Comparison of ENCODE assay signal across 1 fruit fly cellular context in genomic region chr3L:19635478-19635996, dm6.
TF ChIP-seq lines count a peak whose summit lies in the region.

Gene wnd, minus strand, starts transcription at chr3L:19635783.

TF ChIP-seq in whole organism, embryonic, 481 proteins besides CTCF, POLR2A, EP300 and RAD21 (continued from another document):
- TF ChIP-seq CG13624 (GFP tag; optimal IDR thresholded peaks at IDR 0.05; lab: Kevin White, UChicago), result no peak
- no peak for TF ChIP-seq kah (GFP tag; optimal IDR thresholded peaks at IDR 0.05; lab: Kevin White, UChicago)
- no peak for TF ChIP-seq Dbx (GFP tag; IDR thresholded peaks at IDR 0.05; lab: Robert Waterston, UW)
- TF ChIP-seq prd (optimal IDR thresholded peaks at IDR 0.05; lab: Kevin White, UChicago), result no peak
- TF ChIP-seq prd (GFP tag; IDR thresholded peaks at IDR 0.05; lab: Robert Waterston, UW), result no peak
- TF ChIP-seq CG6254 (GFP tag; optimal IDR thresholded peaks at IDR 0.05; lab: Kevin White, UChicago), result peak; percentile 29
- peak; percentile 48 for TF ChIP-seq Med (GFP tag; lab: Kevin White, UChicago)
- peak; percentile 18 for TF ChIP-seq CG13894 (tag; optimal IDR thresholded peaks at IDR 0.05; lab: Kevin White, UChicago)
- no peak for TF ChIP-seq h (optimal IDR thresholded peaks at IDR 0.05; lab: Kevin White, UChicago)
- TF ChIP-seq vvl (GFP tag; IDR thresholded peaks at IDR 0.05; lab: Robert Waterston, UW), result peak; percentile 47; the same call in 1 of the 2 replicates
- peak; percentile 46; the same call in 1 of the 3 replicates for TF ChIP-seq ci (GFP tag; IDR thresholded peaks at IDR 0.05; lab: Robert Waterston, UW)
- no peak for TF ChIP-seq CG8359 (GFP tag; optimal IDR thresholded peaks at IDR 0.05; lab: Kevin White, UChicago; ENCODE audit: borderline replicate concordance)
- TF ChIP-seq Jarid2 (GFP tag; optimal IDR thresholded peaks at IDR 0.05; lab: Kevin White, UChicago), result peak; percentile 78
- peak; percentile 53 for TF ChIP-seq pros (GFP tag; optimal IDR thresholded peaks at IDR 0.05; lab: Kevin White, UChicago)
- TF ChIP-seq Meics (GFP tag; optimal IDR thresholded peaks at IDR 0.05; lab: Kevin White, UChicago), result no peak
- TF ChIP-seq CG11695 (GFP tag; IDR thresholded peaks at IDR 0.05; lab: Robert Waterston, UW), result 0 out of 3 replicates have a peak, but pooled peaks have one; percentile 48
- TF ChIP-seq Fer1 (GFP tag; optimal IDR thresholded peaks at IDR 0.05; lab: Kevin White, UChicago), result no peak
- peak; percentile 47; the same call in 1 of the 2 replicates for TF ChIP-seq CG13287 (GFP tag; IDR thresholded peaks at IDR 0.05; lab: Robert Waterston, UW; ENCODE audit: partially characterized antibody)
- TF ChIP-seq CG8290 (GFP tag; optimal IDR thresholded peaks at IDR 0.05; lab: Kevin White, UChicago), result no peak
- TF ChIP-seq CG8290 (tag; optimal IDR thresholded peaks at IDR 0.05; lab: Kevin White, UChicago), result no peak
- no peak for TF ChIP-seq chn (GFP tag; optimal IDR thresholded peaks at IDR 0.05; lab: Kevin White, UChicago)
- TF ChIP-seq CG12744 (GFP tag; optimal IDR thresholded peaks at IDR 0.05; lab: Kevin White, UChicago), result no peak
- TF ChIP-seq Deaf1 (tag; optimal IDR thresholded peaks at IDR 0.05; lab: Kevin White, UChicago), result peak; percentile 21
- peak; percentile 44; the same call in 1 of the 2 replicates for TF ChIP-seq CG32532 (GFP tag; IDR thresholded peaks at IDR 0.05; lab: Robert Waterston, UW)
- 0 out of 4 replicates have a peak, but pooled peaks have one; percentile 36 for TF ChIP-seq Dll (GFP tag; IDR thresholded peaks at IDR 0.05; lab: Robert Waterston, UW; ENCODE audit: partially characterized antibody)
- TF ChIP-seq hbn (GFP tag; IDR thresholded peaks at IDR 0.05; lab: Robert Waterston, UW; ENCODE audit: partially characterized antibody), result peak; percentile 41; the same call in 1 of the 2 replicates
- no peak for TF ChIP-seq esg (GFP tag; conservative IDR thresholded peaks at IDR 0.05; lab: Robert Waterston, UW)
- no peak for TF ChIP-seq CG18764 (GFP tag; optimal IDR thresholded peaks at IDR 0.05; lab: Kevin White, UChicago)
- TF ChIP-seq CG31388 (GFP tag; optimal IDR thresholded peaks at IDR 0.05; lab: Kevin White, UChicago), result no peak
- TF ChIP-seq lbe (GFP tag; optimal IDR thresholded peaks at IDR 0.05; lab: Kevin White, UChicago), result no peak
- no peak for TF ChIP-seq vnd (GFP tag; IDR thresholded peaks at IDR 0.05; lab: Robert Waterston, UW; ENCODE audit: partially characterized antibody)
- peak; percentile 38; the same call in 1 of the 3 replicates for TF ChIP-seq so (GFP tag; IDR thresholded peaks at IDR 0.05; lab: Robert Waterston, UW)
- TF ChIP-seq yki (optimal IDR thresholded peaks at IDR 0.05; lab: Kevin White, UChicago), result peak; percentile 62
- peak; percentile 54; the same call in 1 of the 2 replicates for TF ChIP-seq bbx (GFP tag; IDR thresholded peaks at IDR 0.05; lab: Robert Waterston, UW; ENCODE audit: partially characterized antibody)
- no peak for TF ChIP-seq jing (GFP tag; optimal IDR thresholded peaks at IDR 0.05; lab: Kevin White, UChicago)
- no peak for TF ChIP-seq Abd-B (GFP tag; optimal IDR thresholded peaks at IDR 0.05; lab: Kevin White, UChicago)
- no peak for TF ChIP-seq peb (GFP tag; IDR thresholded peaks at IDR 0.05; lab: Robert Waterston, UW)
- no peak for TF ChIP-seq CG7987 (GFP tag; optimal IDR thresholded peaks at IDR 0.05; lab: Kevin White, UChicago)
- TF ChIP-seq hkb (optimal IDR thresholded peaks at IDR 0.05; lab: Kevin White, UChicago), result no peak
- TF ChIP-seq hkb (GFP tag; IDR thresholded peaks at IDR 0.05; lab: Robert Waterston, UW), result peak; percentile 47; the same call in 1 of the 2 replicates
- no peak for TF ChIP-seq Sox102F (GFP tag; optimal IDR thresholded peaks at IDR 0.05; lab: Kevin White, UChicago)
- TF ChIP-seq tna (GFP tag; IDR thresholded peaks at IDR 0.05; lab: Robert Waterston, UW; ENCODE audit: partially characterized antibody), result no peak
- no peak for TF ChIP-seq sens-2 (GFP tag; IDR thresholded peaks at IDR 0.05; lab: Robert Waterston, UW)
- no peak for TF ChIP-seq Sry-β (GFP tag; optimal IDR thresholded peaks at IDR 0.05; lab: Kevin White, UChicago)
- TF ChIP-seq rib (GFP tag; IDR thresholded peaks at IDR 0.05; lab: Robert Waterston, UW), result no peak
- TF ChIP-seq abd-A (tag; optimal IDR thresholded peaks at IDR 0.05; lab: Kevin White, UChicago), result no peak
- TF ChIP-seq CHES-1-like (GFP tag; optimal IDR thresholded peaks at IDR 0.05; lab: Kevin White, UChicago), result no peak
- TF ChIP-seq salm (tag; optimal IDR thresholded peaks at IDR 0.05; lab: Kevin White, UChicago), result no peak
- no peak for TF ChIP-seq CG10431 (GFP tag; optimal IDR thresholded peaks at IDR 0.05; lab: Kevin White, UChicago)
- no peak for TF ChIP-seq Spps (tag; optimal IDR thresholded peaks at IDR 0.05; lab: Kevin White, UChicago)
- no peak for TF ChIP-seq ind (GFP tag; optimal IDR thresholded peaks at IDR 0.05; lab: Kevin White, UChicago)
- TF ChIP-seq CG10543 (GFP tag; optimal IDR thresholded peaks at IDR 0.05; lab: Kevin White, UChicago), result peak; percentile 0
- no peak for TF ChIP-seq CG3065 (GFP tag; optimal IDR thresholded peaks at IDR 0.05; lab: Kevin White, UChicago)
- TF ChIP-seq slp2 (GFP tag; optimal IDR thresholded peaks at IDR 0.05; lab: Kevin White, UChicago), result no peak
- TF ChIP-seq p53 (GFP tag; optimal IDR thresholded peaks at IDR 0.05; lab: Kevin White, UChicago), result peak; percentile 100
- peak; percentile 23 for TF ChIP-seq nom (GFP tag; optimal IDR thresholded peaks at IDR 0.05; lab: Kevin White, UChicago)
- TF ChIP-seq CG7963 (GFP tag; IDR thresholded peaks at IDR 0.05; lab: Robert Waterston, UW; ENCODE audit: partially characterized antibody), result no peak
- TF ChIP-seq ERR (GFP tag; optimal IDR thresholded peaks at IDR 0.05; lab: Kevin White, UChicago), result no peak
- no peak for TF ChIP-seq Hr3 (GFP tag; optimal IDR thresholded peaks at IDR 0.05; lab: Kevin White, UChicago)
- TF ChIP-seq CG11723 (GFP tag; optimal IDR thresholded peaks at IDR 0.05; lab: Kevin White, UChicago), result no peak
- no peak for TF ChIP-seq Lim3 (GFP tag; IDR thresholded peaks at IDR 0.05; lab: Robert Waterston, UW)
- TF ChIP-seq HLHmδ (GFP tag; optimal IDR thresholded peaks at IDR 0.05; lab: Kevin White, UChicago), result peak; percentile 30
- TF ChIP-seq CG13296 (GFP tag; optimal IDR thresholded peaks at IDR 0.05; lab: Kevin White, UChicago), result no peak
- peak; percentile 37 for TF ChIP-seq CG6765 (GFP tag; optimal IDR thresholded peaks at IDR 0.05; lab: Kevin White, UChicago)
- no peak for TF ChIP-seq pita (GFP tag; optimal IDR thresholded peaks at IDR 0.05; lab: Kevin White, UChicago)
- TF ChIP-seq wek (GFP tag; optimal IDR thresholded peaks at IDR 0.05; lab: Kevin White, UChicago), result no peak
- no peak for TF ChIP-seq pan (optimal IDR thresholded peaks at IDR 0.05; lab: Kevin White, UChicago)
- peak in 1 of 2 experiments; percentile 6 for TF ChIP-seq pan (GFP tag; optimal IDR thresholded peaks at IDR 0.05 in 1 of 2, IDR thresholded peaks at IDR 0.05 in 1 of 2)
- no peak for TF ChIP-seq CG7839 (tag; optimal IDR thresholded peaks at IDR 0.05; lab: Kevin White, UChicago)
- TF ChIP-seq CG9609 (GFP tag; optimal IDR thresholded peaks at IDR 0.05; lab: Kevin White, UChicago), result no peak
- TF ChIP-seq NfI (GFP tag; optimal IDR thresholded peaks at IDR 0.05; lab: Kevin White, UChicago), result no peak
- TF ChIP-seq Eip74EF (GFP tag; optimal IDR thresholded peaks at IDR 0.05; lab: Kevin White, UChicago), result peak in 1 of 2 experiments; percentile 2
- TF ChIP-seq ewg (GFP tag; optimal IDR thresholded peaks at IDR 0.05; lab: Kevin White, UChicago), result peak; percentile 99
- no peak for TF ChIP-seq CoRest (tag; optimal IDR thresholded peaks at IDR 0.05; lab: Kevin White, UChicago)
- peak; percentile 90 for TF ChIP-seq CG4360 (GFP tag; IDR thresholded peaks at IDR 0.05; lab: Robert Waterston, UW)
- no peak for TF ChIP-seq trem (tag; optimal IDR thresholded peaks at IDR 0.05; lab: Kevin White, UChicago)
- TF ChIP-seq sqz (GFP tag; optimal IDR thresholded peaks at IDR 0.05; lab: Kevin White, UChicago), result peak; percentile 14
- no peak for TF ChIP-seq HLH54F (GFP tag; optimal IDR thresholded peaks at IDR 0.05; lab: Kevin White, UChicago)
- TF ChIP-seq Chrac-16 (GFP tag; optimal IDR thresholded peaks at IDR 0.05; lab: Kevin White, UChicago), result no peak
- peak; percentile 71 for TF ChIP-seq Nf-YB (GFP tag; optimal IDR thresholded peaks at IDR 0.05; lab: Kevin White, UChicago)
- peak; percentile 60 for TF ChIP-seq cg (GFP tag; optimal IDR thresholded peaks at IDR 0.05; lab: Kevin White, UChicago)
- peak; percentile 65; the same call in 1 of the 3 replicates for TF ChIP-seq CG34224 (GFP tag; IDR thresholded peaks at IDR 0.05; lab: Robert Waterston, UW; ENCODE audit: partially characterized antibody)
- TF ChIP-seq B-H2 (GFP tag; optimal IDR thresholded peaks at IDR 0.05; lab: Kevin White, UChicago), result peak; percentile 26
- TF ChIP-seq CG18476 (GFP tag; optimal IDR thresholded peaks at IDR 0.05; lab: Kevin White, UChicago), result no peak
- TF ChIP-seq Nf-YC (tag; optimal IDR thresholded peaks at IDR 0.05; lab: Kevin White, UChicago), result peak; percentile 74
- no peak for TF ChIP-seq hb (GFP tag; IDR thresholded peaks at IDR 0.05; lab: Robert Waterston, UW; ENCODE audit: partially characterized antibody)
- no peak for TF ChIP-seq CG42726 (GFP tag; IDR thresholded peaks at IDR 0.05; lab: Robert Waterston, UW; ENCODE audit: partially characterized antibody)
- TF ChIP-seq zf30C (GFP tag; optimal IDR thresholded peaks at IDR 0.05; lab: Kevin White, UChicago), result peak; percentile 33
- no peak for TF ChIP-seq nau (GFP tag; optimal IDR thresholded peaks at IDR 0.05; lab: Kevin White, UChicago)
- no peak for TF ChIP-seq Kr (GFP tag; optimal IDR thresholded peaks at IDR 0.05; lab: Kevin White, UChicago)
- TF ChIP-seq onecut (GFP tag; IDR thresholded peaks at IDR 0.05; lab: Robert Waterston, UW), result peak; percentile 83; the same call in 1 of the 2 replicates
- peak; percentile 32; the same call in 1 of the 2 replicates for TF ChIP-seq stc (GFP tag; IDR thresholded peaks at IDR 0.05; lab: Robert Waterston, UW)
- TF ChIP-seq oc (tag; optimal IDR thresholded peaks at IDR 0.05; lab: Kevin White, UChicago), result peak; percentile 76
- no peak for TF ChIP-seq CG9797 (GFP tag; optimal IDR thresholded peaks at IDR 0.05; lab: Kevin White, UChicago)
- no peak for TF ChIP-seq CG15514 (GFP tag; optimal IDR thresholded peaks at IDR 0.05; lab: Kevin White, UChicago)
- TF ChIP-seq Bgb (GFP tag; IDR thresholded peaks at IDR 0.05; lab: Robert Waterston, UW; ENCODE audit: partially characterized antibody), result peak; percentile 41; the same call in 1 of the 2 replicates
- no peak for TF ChIP-seq Dip3 (GFP tag; optimal IDR thresholded peaks at IDR 0.05; lab: Kevin White, UChicago)
- no peak for TF ChIP-seq Scr (GFP tag; IDR thresholded peaks at IDR 0.05; lab: Robert Waterston, UW; ENCODE audit: partially characterized antibody)
- no peak for TF ChIP-seq CG4328 (GFP tag; optimal IDR thresholded peaks at IDR 0.05; lab: Kevin White, UChicago)
- peak; percentile 63 for TF ChIP-seq CG17385 (GFP tag; optimal IDR thresholded peaks at IDR 0.05; lab: Kevin White, UChicago)
- peak; percentile 82; the same call in 1 of the 2 replicates for TF ChIP-seq seq (GFP tag; IDR thresholded peaks at IDR 0.05; lab: Robert Waterston, UW)
- TF ChIP-seq Opbp (GFP tag; IDR thresholded peaks at IDR 0.05; lab: Robert Waterston, UW; ENCODE audit: partially characterized antibody), result no peak; the same call in 2 of the 3 replicates
- no peak for TF ChIP-seq CG30403 (GFP tag; optimal IDR thresholded peaks at IDR 0.05; lab: Kevin White, UChicago)
- TF ChIP-seq sima (GFP tag; optimal IDR thresholded peaks at IDR 0.05; lab: Kevin White, UChicago), result no peak
- TF ChIP-seq CG13775 (GFP tag; optimal IDR thresholded peaks at IDR 0.05; lab: Kevin White, UChicago), result no peak
- no peak for TF ChIP-seq lov (optimal IDR thresholded peaks at IDR 0.05; lab: Kevin White, UChicago)
- TF ChIP-seq lov (GFP tag; IDR thresholded peaks at IDR 0.05; lab: Robert Waterston, UW), result no peak
- TF ChIP-seq CG2712 (tag; optimal IDR thresholded peaks at IDR 0.05; lab: Kevin White, UChicago), result peak; percentile 1
- no peak for TF ChIP-seq Hr78 (GFP tag; optimal IDR thresholded peaks at IDR 0.05; lab: Kevin White, UChicago)
TF ChIP-seq in whole organism, embryonic: peak in this region for 52.
